Fruit fly (Drosophila melanogaster) whole organism, embryonic: Measurements from ENCODE around the gene CG11342.

ENCODE experiments used
- Adf1 ChIP-seq: fragments of 200-800 bp; sonication (Bioruptor generic); IDR thresholded peaks from 2 replicates; pipeline ENCODE4 v1.3.6; 2022; ENCODE audit warnings: missing biosample characterization, missing genetic modification characterization
- CG10147 ChIP-seq: fragments of 200-800 bp; sonication (Bioruptor generic); optimal IDR thresholded peaks from 2 replicates; lab custom pipeline; 2019; ENCODE audit warnings: missing biosample characterization, mild to moderate bottlenecking, missing genetic modification characterization, moderate library complexity
- CG13894 ChIP-seq: fragments of 200-800 bp; sonication (Bioruptor generic); optimal IDR thresholded peaks from 3 replicates; lab custom pipeline; 2018; ENCODE audit warnings: missing biosample characterization, mild to moderate bottlenecking, missing genetic modification characterization, moderate library complexity
- CG15011 ChIP-seq: fragments of 200-800 bp; sonication (Bioruptor generic); optimal IDR thresholded peaks from 3 replicates; lab custom pipeline; 2018; ENCODE audit warnings: missing biosample characterization, mild to moderate bottlenecking, missing genetic modification characterization
- CG17612 ChIP-seq: fragments of 200-800 bp; sonication (Bioruptor generic); IDR thresholded peaks from 2 replicates; pipeline ENCODE4 v1.3.6; 2022; ENCODE audit warnings: missing biosample characterization, missing genetic modification characterization
- CG33557 ChIP-seq: fragments of 200-800 bp; sonication (Bioruptor generic); optimal IDR thresholded peaks from 2 replicates; lab custom pipeline; 2019; ENCODE audit warnings: missing biosample characterization, mild to moderate bottlenecking, missing genetic modification characterization, moderate library complexity
- CG34376 ChIP-seq: fragments of 200-800 bp; sonication (Bioruptor generic); optimal IDR thresholded peaks from 2 replicates; lab custom pipeline; 2018; ENCODE audit warnings: missing biosample characterization, mild to moderate bottlenecking, missing genetic modification characterization
- CG34422 ChIP-seq: fragments of 200-800 bp; sonication (Bioruptor generic); IDR thresholded peaks from 3 replicates; pipeline ENCODE4 v1.3.6; 2022; ENCODE audit warnings: missing biosample characterization, missing genetic modification characterization
- CG4424 ChIP-seq: fragments of 200-800 bp; sonication (Bioruptor generic); optimal IDR thresholded peaks from 3 replicates; lab custom pipeline; 2016; ENCODE audit warnings: missing biosample characterization, missing genetic modification characterization
- CG4730 ChIP-seq: fragments of 200-800 bp; sonication (Bioruptor generic); IDR thresholded peaks from 2 replicates; pipeline ENCODE4 v1.3.6; 2022; ENCODE audit warnings: missing biosample characterization, missing genetic modification characterization
- CG5953 ChIP-seq: fragments of 200-800 bp; sonication (Bioruptor generic); IDR thresholded peaks from 2 replicates; pipeline ENCODE4 v1.3.6; 2022; ENCODE audit warnings: missing biosample characterization, missing genetic modification characterization
- CG6854 ChIP-seq: fragments of 200-800 bp; sonication (Bioruptor generic); optimal IDR thresholded peaks from 3 replicates; lab custom pipeline; 2017; ENCODE audit warnings: missing biosample characterization, mild to moderate bottlenecking, missing genetic modification characterization
- CG7372 ChIP-seq: fragments of 200-800 bp; sonication (Bioruptor generic); IDR thresholded peaks from 2 replicates; pipeline ENCODE4 v1.3.6; 2022; ENCODE audit warnings: missing biosample characterization, missing genetic modification characterization
- CG8290 ChIP-seq, 3 experiments: fragments of 200-800 bp; sonication (Bioruptor generic); optimal IDR thresholded peaks; 2 replicates each; lab custom pipeline; 2016 to 2019; ENCODE audit warnings: missing biosample characterization in 3 of 3, missing genetic modification characterization in 3 of 3, mild to moderate bottlenecking in 2 of 3, moderate library complexity in 1 of 3
- CG9215 ChIP-seq: fragments of 200-800 bp; sonication (Bioruptor generic); IDR thresholded peaks from 2 replicates; pipeline ENCODE4 v1.3.6; 2022; ENCODE audit warnings: missing biosample characterization, missing genetic modification characterization
- CG9817 ChIP-seq: fragments of 200-800 bp; sonication (Bioruptor generic); optimal IDR thresholded peaks from 2 replicates; lab custom pipeline; 2018; ENCODE audit warnings: missing biosample characterization, mild to moderate bottlenecking, missing genetic modification characterization, moderate library complexity
- CG9932 ChIP-seq: fragments of 200-800 bp; sonication (Bioruptor generic); IDR thresholded peaks from 2 replicates; pipeline ENCODE4 v1.3.6; 2022; ENCODE audit warnings: missing biosample characterization, missing genetic modification characterization
- CHES-1-like ChIP-seq: fragments of 200-800 bp; sonication (Bioruptor generic); optimal IDR thresholded peaks from 2 replicates; lab custom pipeline; 2016; ENCODE audit warnings: missing biosample characterization, missing genetic modification characterization
- D19B ChIP-seq: fragments of 200-800 bp; sonication (Bioruptor generic); optimal IDR thresholded peaks from 2 replicates; lab custom pipeline; 2017; ENCODE audit warnings: missing biosample characterization, mild to moderate bottlenecking, missing genetic modification characterization
- E2f1 ChIP-seq: fragments of 200-800 bp; sonication (Bioruptor generic); IDR thresholded peaks from 2 replicates; pipeline ENCODE4 v1.3.6; 2022; ENCODE audit warnings: missing biosample characterization, missing genetic modification characterization
- Ets97D ChIP-seq: fragments of 200-800 bp; sonication (Bioruptor generic); optimal IDR thresholded peaks from 3 replicates; lab custom pipeline; 2016; ENCODE audit warnings: missing biosample characterization, missing genetic modification characterization
- H2.0 ChIP-seq: fragments of 200-800 bp; sonication (Bioruptor generic); IDR thresholded peaks from 2 replicates; pipeline ENCODE4 v1.3.6; 2022; ENCODE audit warnings: missing biosample characterization, missing genetic modification characterization
- HLH3B ChIP-seq: fragments of 200-800 bp; sonication (Bioruptor generic); IDR thresholded peaks from 2 replicates; pipeline ENCODE4 v1.3.6; 2022; ENCODE audit warnings: missing biosample characterization, missing genetic modification characterization
- HmgZ ChIP-seq: fragments of 200-800 bp; sonication (Bioruptor generic); optimal IDR thresholded peaks from 2 replicates; lab custom pipeline; 2018; ENCODE audit warnings: missing biosample characterization, mild to moderate bottlenecking, missing genetic modification characterization
- Lhr ChIP-seq: fragments of 200-800 bp; sonication (Bioruptor generic); optimal IDR thresholded peaks from 3 replicates; lab custom pipeline; 2017; ENCODE audit warnings: mild to moderate bottlenecking, missing biosample characterization, missing genetic modification reagents, missing genetic modification characterization
- Meics ChIP-seq: fragments of 200-800 bp; sonication (Bioruptor generic); optimal IDR thresholded peaks from 2 replicates; lab custom pipeline; 2017; ENCODE audit warnings: missing biosample characterization, mild to moderate bottlenecking, missing genetic modification characterization
- NfI ChIP-seq: fragments of 200-800 bp; sonication (Bioruptor generic); optimal IDR thresholded peaks from 3 replicates; lab custom pipeline; 2018; ENCODE audit warnings: missing biosample characterization, mild to moderate bottlenecking, missing genetic modification characterization, moderate library complexity
- Optix ChIP-seq: fragments of 200-800 bp; sonication (Bioruptor generic); IDR thresholded peaks from 3 replicates; pipeline ENCODE4 v1.3.6; 2022; ENCODE audit warnings: missing biosample characterization, missing genetic modification characterization
- Tbp ChIP-seq: fragments of >200 bp; optimal IDR thresholded peaks from 2 replicates; lab custom pipeline; 2018; ENCODE audit warnings: missing biosample characterization, missing genetic modification characterization
- caup ChIP-seq: fragments of 200-800 bp; sonication (Bioruptor generic); optimal IDR thresholded peaks from 3 replicates; lab custom pipeline; 2017; ENCODE audit warnings: missing biosample characterization, mild to moderate bottlenecking, missing genetic modification characterization, moderate library complexity; ENCODE audit not compliant: severe bottlenecking
- chm ChIP-seq: fragments of 200-800 bp; sonication (Bioruptor generic); IDR thresholded peaks from 2 replicates; pipeline ENCODE4 v1.3.6; 2022; ENCODE audit warnings: missing biosample characterization, missing genetic modification characterization
- dan ChIP-seq: fragments of 200-800 bp; sonication (Bioruptor generic); IDR thresholded peaks from 2 replicates; pipeline ENCODE4 v1.3.6; 2022; ENCODE audit warnings: missing biosample characterization, missing genetic modification characterization
- danr ChIP-seq: fragments of 200-800 bp; sonication (Bioruptor generic); IDR thresholded peaks from 2 replicates; pipeline ENCODE4 v1.3.6; 2022; ENCODE audit warnings: missing biosample characterization, missing genetic modification characterization
- dmrt11E ChIP-seq: fragments of 200-800 bp; sonication (Bioruptor generic); optimal IDR thresholded peaks from 3 replicates; lab custom pipeline; 2018; ENCODE audit warnings: missing biosample characterization, mild to moderate bottlenecking, missing genetic modification characterization, moderate library complexity
- emc ChIP-seq: fragments of 200-800 bp; sonication (Bioruptor generic); optimal IDR thresholded peaks from 2 replicates; lab custom pipeline; 2016; ENCODE audit warnings: missing biosample characterization, missing genetic modification characterization
- eve ChIP-seq, 2 experiments: fragments of >200 bp; optimal IDR thresholded peaks; 2 replicates each; lab custom pipeline; 2017; ENCODE audit warnings: missing biosample characterization in 2 of 2, missing genetic modification characterization in 2 of 2
- gfzf ChIP-seq: fragments of 200-800 bp; sonication (Bioruptor generic); optimal IDR thresholded peaks from 2 replicates; lab custom pipeline; 2016; ENCODE audit warnings: missing biosample characterization, mild to moderate bottlenecking, missing genetic modification characterization, moderate library complexity
- h ChIP-seq: fragments of >200 bp; optimal IDR thresholded peaks from 2 replicates; lab custom pipeline; 2017
- kni ChIP-seq: fragments of 200-800 bp; sonication (Bioruptor generic); optimal IDR thresholded peaks from 3 replicates; lab custom pipeline; 2017; ENCODE audit warnings: mild to moderate bottlenecking, missing biosample characterization, missing genetic modification reagents, missing genetic modification characterization
- knrl ChIP-seq: fragments of 200-800 bp; sonication (Bioruptor generic); IDR thresholded peaks from 3 replicates; pipeline ENCODE4 v1.3.6; 2022; ENCODE audit warnings: missing biosample characterization, missing genetic modification characterization; ENCODE audit not compliant: partially characterized antibody
- lilli ChIP-seq: fragments of 200-800 bp; sonication (Bioruptor generic); optimal IDR thresholded peaks from 3 replicates; lab custom pipeline; 2016; ENCODE audit warnings: missing biosample characterization, missing genetic modification characterization
- lov ChIP-seq, 2 experiments: fragments of 200-800 bp in 1 of 2; fragments of >200 bp in 1 of 2; sonication (Bioruptor generic) in 1 of 2; IDR thresholded peaks in 1 of 2; optimal IDR thresholded peaks in 1 of 2; 2 replicates in 1 of 2; 3 replicates in 1 of 2; pipeline versions ENCODE4 v1.3.6 to Lab custom; 2017 to 2022; ENCODE audit warnings: missing biosample characterization in 1 of 2, missing genetic modification characterization in 1 of 2
- nom ChIP-seq: fragments of 200-800 bp; sonication (Bioruptor generic); optimal IDR thresholded peaks from 2 replicates; lab custom pipeline; 2017; ENCODE audit warnings: missing biosample characterization, missing genetic modification characterization, mild to moderate bottlenecking, moderate library complexity, missing genetic modification reagents
- peb ChIP-seq: fragments of 200-800 bp; sonication (Bioruptor generic); IDR thresholded peaks from 2 replicates; pipeline ENCODE4 v1.3.6; 2022; ENCODE audit warnings: missing biosample characterization, missing genetic modification characterization
- repo ChIP-seq: fragments of 200-800 bp; sonication (Bioruptor generic); optimal IDR thresholded peaks from 2 replicates; lab custom pipeline; 2016; ENCODE audit warnings: missing biosample characterization, missing genetic modification characterization
- slbo ChIP-seq: fragments of 200-800 bp; sonication (Bioruptor generic); IDR thresholded peaks from 2 replicates; pipeline ENCODE4 v1.3.6; 2022; ENCODE audit warnings: missing biosample characterization, missing genetic modification characterization
- ttk ChIP-seq: fragments of 200-800 bp; sonication (Bioruptor generic); IDR thresholded peaks from 2 replicates; pipeline ENCODE4 v2.1.2; 2022; ENCODE audit warnings: missing biosample characterization, missing genetic modification characterization
- unc-4 ChIP-seq: fragments of 200-800 bp; sonication (Bioruptor generic); IDR thresholded peaks from 2 replicates; pipeline ENCODE4 v1.3.6; 2022; ENCODE audit warnings: missing biosample characterization, missing genetic modification characterization; ENCODE audit not compliant: partially characterized antibody
- vvl ChIP-seq: fragments of 200-800 bp; sonication (Bioruptor generic); IDR thresholded peaks from 2 replicates; pipeline ENCODE4 v1.3.6; 2022; ENCODE audit warnings: missing biosample characterization, missing genetic modification characterization
- yki ChIP-seq: fragments of >200 bp; optimal IDR thresholded peaks from 3 replicates; lab custom pipeline; 2018

CG11342 gene

dm6 chr3L:4411025-4411873 is 44.0 kb upstream of the CG11342 start (continued):
- TF ChIP-seq knrl (GFP tag; lab: Robert Waterston, UW) (no peak), slbo (no peak), CG34422 (GFP tag; lab: Robert Waterston, UW) (no peak), kni (no peak), D19B (GFP tag; lab: Kevin White, UChicago) (no peak), vvl (GFP tag; lab: Robert Waterston, UW) (no peak), gfzf (GFP tag; lab: Kevin White, UChicago) (no peak), CG4730 (GFP tag; lab: Robert Waterston, UW) (no peak), nom (no peak), CG4424 (GFP tag; lab: Kevin White, UChicago) (no peak), CG9932 (GFP tag; lab: Robert Waterston, UW) (peak; percentile 23; the same call in 1 of the 2 replicates), h (lab: Kevin White, UChicago) (no peak), CHES-1-like (GFP tag; lab: Kevin White, UChicago) (no peak), CG7372 (GFP tag; lab: Robert Waterston, UW) (no peak), repo (no peak), peb (GFP tag; lab: Robert Waterston, UW) (no peak), CG9817 (tag; lab: Kevin White, UChicago) (no peak), CG15011 (GFP tag; lab: Kevin White, UChicago) (no peak), CG17612 (GFP tag; lab: Robert Waterston, UW) (no peak), CG5953 (no peak), CG34376 (GFP tag; lab: Kevin White, UChicago) (no peak), dmrt11E (no peak), Lhr (GFP tag; lab: Kevin White, UChicago) (no peak), CG6854 (GFP tag; lab: Kevin White, UChicago) (no peak), dan (no peak), NfI (GFP tag; lab: Kevin White, UChicago) (peak; percentile 1), chm (GFP tag; lab: Robert Waterston, UW) (no peak), eve (GFP tag; optimal IDR thresholded peaks at IDR 0.05; lab: Kevin White, UChicago) (peak in 1 of 2 experiments; percentile 76), CG8290 (GFP tag; optimal IDR thresholded peaks at IDR 0.05; lab: Kevin White, UChicago) (no peak), CG8290 (tag; optimal IDR thresholded peaks at IDR 0.05; lab: Kevin White, UChicago) (peak in 1 of 2 experiments; percentile 50), CG33557 (GFP tag; lab: Kevin White, UChicago) (no peak), Adf1 (no peak), caup (GFP tag; lab: Kevin White, UChicago) (peak; percentile 8), danr (GFP tag; lab: Robert Waterston, UW) (no peak), E2f1 (GFP tag; lab: Robert Waterston, UW) (no peak), yki (lab: Kevin White, UChicago) (no peak), Tbp (GFP tag; lab: Kevin White, UChicago) (no peak), lov (optimal IDR thresholded peaks at IDR 0.05; lab: Kevin White, UChicago) (no peak), lov (GFP tag; IDR thresholded peaks at IDR 0.05; lab: Robert Waterston, UW) (no peak), HLH3B (GFP tag; lab: Robert Waterston, UW) (no peak), CG10147 (no peak), Ets97D (GFP tag; lab: Kevin White, UChicago) (no peak), H2.0 (0 out of 2 replicates have a peak, but pooled peaks have one; percentile 10), HmgZ (tag; lab: Kevin White, UChicago) (no peak), CG13894 (no peak), CG9215 (GFP tag; lab: Robert Waterston, UW) (no peak), emc (no peak), Meics (GFP tag; lab: Kevin White, UChicago) (peak; percentile 21), lilli (GFP tag; lab: Kevin White, UChicago) (no peak), Optix (GFP tag; lab: Robert Waterston, UW) (no peak), ttk (no peak), unc-4 (GFP tag; lab: Robert Waterston, UW) (no peak)
